Worm (Caenorhabditis elegans): Measurements from ENCODE around the gene T05A8.8.

DNA sequence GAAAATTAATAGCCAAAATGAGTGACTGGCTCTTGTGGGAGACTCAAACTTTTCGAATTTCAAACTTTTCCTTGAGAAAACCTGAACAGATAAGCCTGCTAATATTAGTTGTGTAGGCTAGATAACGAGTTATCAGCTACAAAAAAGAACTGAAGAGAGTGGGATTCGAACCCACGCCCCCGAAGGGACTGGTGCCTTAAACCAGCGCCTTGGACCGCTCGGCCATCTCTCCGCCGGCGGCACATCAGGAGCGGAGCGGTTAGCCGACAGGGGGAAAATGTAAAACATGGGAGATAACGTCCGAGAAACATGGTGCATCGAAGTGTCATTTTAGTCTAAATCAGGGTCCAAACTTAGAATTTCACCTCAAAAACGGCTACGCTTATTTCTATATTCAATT is 834 bp upstream of the T05A8.8 start:
- no peak for TF ChIP-seq nhr-12 (tag; optimal IDR thresholded peaks at IDR 0.05)
- TF ChIP-seq sma-9 (GFP tag; optimal IDR thresholded peaks at IDR 0.05), result no peak
- no peak for TF ChIP-seq sma-9 (tag; optimal IDR thresholded peaks at IDR 0.05)
- no peak for TF ChIP-seq nhr-77 (tag; optimal IDR thresholded peaks at IDR 0.05)
- no peak for TF ChIP-seq ama-1 (optimal IDR thresholded peaks at IDR 0.05)
- no peak for TF ChIP-seq lin-11 (tag; optimal IDR thresholded peaks at IDR 0.05)
- no peak for TF ChIP-seq ztf-4 (tag; optimal IDR thresholded peaks at IDR 0.05)
- no peak for TF ChIP-seq fos-1 (tag; optimal IDR thresholded peaks at IDR 0.05)
- TF ChIP-seq ceh-82 (tag; optimal IDR thresholded peaks at IDR 0.05), result no peak
- TF ChIP-seq egl-27 (tag; optimal IDR thresholded peaks at IDR 0.05), result no peak
- TF ChIP-seq peb-1 (tag; optimal IDR thresholded peaks at IDR 0.05), result no peak
- no peak for TF ChIP-seq nhr-11 (tag; optimal IDR thresholded peaks at IDR 0.05)
- no peak for TF ChIP-seq mdl-1 (tag; optimal IDR thresholded peaks at IDR 0.05)

Measured in whole organism, L2 larva.